Worm (Caenorhabditis elegans): ENCODE data around the gene srh-113.

ce11 chrV:17258244-17258643 lies 45.4 kb downstream of the srh-113 start:
- TF ChIP-seq ceh-8 (GFP tag; optimal IDR thresholded peaks at IDR 0.05) (no peak), egl-13 (tag; optimal IDR thresholded peaks at IDR 0.05) (no peak), ama-1 (optimal IDR thresholded peaks at IDR 0.05) (no peak), grh-1 (GFP tag; IDR thresholded peaks at IDR 0.05) (no peak), lin-39 (tag; optimal IDR thresholded peaks at IDR 0.05) (no peak), snpc-4 (tag; optimal IDR thresholded peaks at IDR 0.05) (no peak), nhr-47 (tag; optimal IDR thresholded peaks at IDR 0.05) (no peak), swsn-7 (tag; optimal IDR thresholded peaks at IDR 0.05) (no peak), ces-1 (GFP tag; optimal IDR thresholded peaks at IDR 0.05) (no peak)
